Fruit fly (Drosophila melanogaster): ENCODE data around the gene mRpL38.

- no peak for TF ChIP-seq psq (optimal IDR thresholded peaks at IDR 0.05)
- no peak for TF ChIP-seq h (optimal IDR thresholded peaks at IDR 0.05)
- TF ChIP-seq Myc (optimal IDR thresholded peaks at IDR 0.05) = no peak
- TF ChIP-seq Sin3A (optimal IDR thresholded peaks at IDR 0.05) = no peak
- no peak for TF ChIP-seq insv (optimal IDR thresholded peaks at IDR 0.05)
- no peak for TF ChIP-seq ttk (optimal IDR thresholded peaks at IDR 0.05)
Measured at dm6 chrX:14176623-14177022, 49.5 kb upstream of the mRpL38 start, which contains the start of gene CG11581.
